Worm (Caenorhabditis elegans) whole organism, late embryonic: Measurements from ENCODE around the gene snf-7.

Experiments used
- dve-1 ChIP-seq: sonication (generic microtip); optimal IDR thresholded peaks from 2 replicates; lab custom pipeline; 2017; ENCODE audit warnings: antibody characterized with exemption, mild to moderate bottlenecking, missing genetic modification characterization, missing compliant biosample characterization
- hlh-30 ChIP-seq: sonication (generic microtip); optimal IDR thresholded peaks from 2 replicates; lab custom pipeline; 2017; ENCODE audit warnings: antibody characterized with exemption, missing genetic modification characterization, missing compliant biosample characterization; ENCODE audit not compliant: insufficient read depth
- lim-6 ChIP-seq: sonication (generic microtip); optimal IDR thresholded peaks from 2 replicates; lab custom pipeline; 2016; ENCODE audit warnings: missing genetic modification characterization, missing compliant biosample characterization
- nfya-1 ChIP-seq: sonication (generic microtip); optimal IDR thresholded peaks from 2 replicates; lab custom pipeline; 2017; ENCODE audit warnings: missing genetic modification characterization, mild to moderate bottlenecking, missing compliant biosample characterization, antibody characterized with exemption, moderate library complexity
- nhr-11 ChIP-seq: fragments of 150-350 bp; optimal IDR thresholded peaks from 2 replicates; lab custom pipeline; 2014; ENCODE audit warnings: missing biosample characterization, missing genetic modification characterization
- pha-4 ChIP-seq: fragments of 150-350 bp; optimal IDR thresholded peaks from 2 replicates; lab custom pipeline; 2018; ENCODE audit warnings: missing biosample characterization, missing genetic modification reagents, missing genetic modification characterization
- ztf-16 ChIP-seq: sonication (generic microtip); optimal IDR thresholded peaks from 2 replicates; lab custom pipeline; 2017; ENCODE audit warnings: missing genetic modification characterization, missing compliant biosample characterization

DNA sequence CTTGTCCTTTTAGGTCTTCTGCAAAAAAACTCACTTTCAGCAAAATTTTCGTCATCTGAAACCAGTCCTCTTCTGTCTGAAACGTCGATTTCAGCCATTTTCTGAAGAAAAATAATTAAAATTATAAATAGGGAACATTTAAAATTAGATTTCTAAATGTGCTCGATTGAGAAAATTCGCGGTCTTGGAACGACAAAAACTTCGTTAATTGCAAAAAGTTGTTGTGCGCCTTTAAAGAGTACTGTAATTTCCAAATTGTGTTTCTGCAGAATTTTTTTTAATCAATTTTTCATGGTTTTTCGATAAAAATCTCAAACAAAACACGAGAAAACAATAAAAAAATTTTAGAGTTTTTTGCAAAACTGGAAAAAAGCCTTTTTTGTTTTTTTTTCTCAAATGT, 38.4 kb upstream of the snf-7 start, which contains the start of gene ttm-1:
- TF ChIP-seq hlh-30 (tag; lab: Kevin White, UChicago), result no peak
- TF ChIP-seq lim-6 (tag; lab: Kevin White, UChicago), result no peak
- no peak for TF ChIP-seq nhr-11 (tag; lab: Kevin White, UChicago)
- TF ChIP-seq pha-4, result no peak
- TF ChIP-seq nfya-1 (tag; lab: Kevin White, UChicago), result no peak
- TF ChIP-seq dve-1 (tag; lab: Kevin White, UChicago), result no peak
- TF ChIP-seq ztf-16 (tag; lab: Kevin White, UChicago), result no peak
